Worm (Caenorhabditis elegans) whole organism, mixed stage, embryonic: ENCODE results near the gene ani-2.

Source experiments
- ces-1 ChIP-seq: fragments of 150-350 bp; optimal IDR thresholded peaks from 2 replicates; lab custom pipeline; 2014; ENCODE audit warnings: missing biosample characterization, missing genetic modification reagents, missing genetic modification characterization
- elt-1 ChIP-seq: sonication (generic microtip); optimal IDR thresholded peaks from 2 replicates; lab custom pipeline; 2017; ENCODE audit warnings: missing genetic modification characterization, mild to moderate bottlenecking, missing compliant biosample characterization, antibody characterized with exemption, moderate library complexity, borderline replicate concordance; ENCODE audit not compliant: insufficient read depth
- elt-3 ChIP-seq: fragments of 150-350 bp; optimal IDR thresholded peaks from 2 replicates; lab custom pipeline; 2014; ENCODE audit warnings: missing biosample characterization, missing genetic modification characterization
- lsy-2 ChIP-seq: fragments of 150-350 bp; optimal IDR thresholded peaks from 2 replicates; lab custom pipeline; 2014; ENCODE audit warnings: missing biosample characterization, missing genetic modification characterization
- nhr-28 ChIP-seq: fragments of 150-350 bp; optimal IDR thresholded peaks from 2 replicates; lab custom pipeline; 2014; ENCODE audit warnings: missing biosample characterization, missing genetic modification characterization
- nhr-76 ChIP-seq: sonication (generic microtip); optimal IDR thresholded peaks from 2 replicates; lab custom pipeline; 2017; ENCODE audit warnings: missing biosample characterization, missing genetic modification characterization
- pha-4 ChIP-seq: fragments of 150-350 bp; optimal IDR thresholded peaks from 2 replicates; lab custom pipeline; 2018; ENCODE audit warnings: missing biosample characterization, missing genetic modification reagents, missing genetic modification characterization
- unc-120 ChIP-seq: sonication (generic microtip); optimal IDR thresholded peaks from 2 replicates; lab custom pipeline; 2017; ENCODE audit warnings: missing genetic modification characterization, missing compliant biosample characterization; ENCODE audit not compliant: poor library complexity, severe bottlenecking
- unc-39 ChIP-seq: fragments of 150-350 bp; optimal IDR thresholded peaks from 2 replicates; lab custom pipeline; 2014; ENCODE audit warnings: missing biosample characterization, missing genetic modification characterization
- unc-62 ChIP-seq: fragments of 150-350 bp; optimal IDR thresholded peaks from 2 replicates; lab custom pipeline; 2014; ENCODE audit warnings: missing biosample characterization, missing genetic modification reagents, missing genetic modification characterization
- ztf-11 ChIP-seq: fragments of 150-350 bp; optimal IDR thresholded peaks from 2 replicates; lab custom pipeline; 2014; ENCODE audit warnings: missing biosample characterization, missing genetic modification characterization

ce11 chrII:6328672-6329071 lies 36.5 kb downstream of the ani-2 start:
- TF ChIP-seq nhr-28 (no peak), unc-39 (tag; lab: Kevin White, UChicago) (no peak), unc-62 (GFP tag; lab: Kevin White, UChicago) (no peak), nhr-76 (tag; lab: Kevin White, UChicago) (no peak), ces-1 (no peak), lsy-2 (no peak), elt-3 (tag; lab: Kevin White, UChicago) (no peak), pha-4 (tag; lab: Kevin White, UChicago) (no peak), unc-120 (tag; lab: Kevin White, UChicago) (no peak), ztf-11 (tag; lab: Kevin White, UChicago) (no peak), elt-1 (tag; lab: Kevin White, UChicago) (no peak)
